Worm (Caenorhabditis elegans) whole organism, L4 larva: Measurements from ENCODE around the gene C18E9.7.

Source experiments
- ama-1 ChIP-seq: fragments of 150-350 bp; optimal IDR thresholded peaks from 2 replicates; lab custom pipeline; 2014; ENCODE audit warnings: inconsistent platforms, mixed read lengths
- dpl-1 ChIP-seq: fragments of 150-350 bp; optimal IDR thresholded peaks from 2 replicates; lab custom pipeline; 2014; ENCODE audit warnings: missing biosample characterization, missing genetic modification reagents, missing genetic modification characterization
- nhr-11 ChIP-seq: fragments of 150-350 bp; optimal IDR thresholded peaks from 2 replicates; lab custom pipeline; 2014; ENCODE audit warnings: missing biosample characterization, missing genetic modification characterization

ce11 chrII:8951270-8951669 lies 31.3 kb downstream of the C18E9.7 start:
- TF ChIP-seq ama-1: no peak
- no peak for TF ChIP-seq nhr-11 (tag; lab: Kevin White, UChicago)
- TF ChIP-seq dpl-1 (GFP tag; lab: Kevin White, UChicago): no peak
